Worm (Caenorhabditis elegans) whole organism, midembryonic: Measurements from ENCODE around the gene xbx-4.

Source experiments
- cog-1 ChIP-seq: sonication (generic microtip); optimal IDR thresholded peaks from 2 replicates; lab custom pipeline; 2016; ENCODE audit warnings: missing genetic modification characterization, missing compliant biosample characterization
- flt-1 ChIP-seq: fragments of 200-800 bp; sonication (Bioruptor generic); IDR thresholded peaks from 2 replicates; pipeline ENCODE4 v1.3.6; 2022; ENCODE audit warnings: missing genetic modification characterization, missing compliant biosample characterization
- med-1 ChIP-seq: sonication (generic microtip); optimal IDR thresholded peaks from 2 replicates; lab custom pipeline; 2017; ENCODE audit warnings: missing genetic modification characterization, mild to moderate bottlenecking, missing compliant biosample characterization, antibody characterized with exemption, missing genetic modification reagents; ENCODE audit not compliant: insufficient read depth
- ref-1 ChIP-seq: fragments of 200-800 bp; sonication (Bioruptor generic); conservative IDR thresholded peaks from 2 replicates; pipeline ENCODE4 v1.3.6; 2022; ENCODE audit warnings: missing genetic modification reagents, missing genetic modification characterization, missing compliant biosample characterization
- tab-1 ChIP-seq: fragments of 200-800 bp; sonication (Bioruptor generic); IDR thresholded peaks from 2 replicates; pipeline ENCODE4 v1.3.6; 2022; ENCODE audit warnings: missing genetic modification characterization, missing compliant biosample characterization
- ztf-29 ChIP-seq: fragments of 200-800 bp; sonication (Bioruptor generic); IDR thresholded peaks from 2 replicates; pipeline ENCODE4 v1.3.6; 2022; ENCODE audit warnings: missing genetic modification reagents, missing genetic modification characterization, missing compliant biosample characterization

DNA sequence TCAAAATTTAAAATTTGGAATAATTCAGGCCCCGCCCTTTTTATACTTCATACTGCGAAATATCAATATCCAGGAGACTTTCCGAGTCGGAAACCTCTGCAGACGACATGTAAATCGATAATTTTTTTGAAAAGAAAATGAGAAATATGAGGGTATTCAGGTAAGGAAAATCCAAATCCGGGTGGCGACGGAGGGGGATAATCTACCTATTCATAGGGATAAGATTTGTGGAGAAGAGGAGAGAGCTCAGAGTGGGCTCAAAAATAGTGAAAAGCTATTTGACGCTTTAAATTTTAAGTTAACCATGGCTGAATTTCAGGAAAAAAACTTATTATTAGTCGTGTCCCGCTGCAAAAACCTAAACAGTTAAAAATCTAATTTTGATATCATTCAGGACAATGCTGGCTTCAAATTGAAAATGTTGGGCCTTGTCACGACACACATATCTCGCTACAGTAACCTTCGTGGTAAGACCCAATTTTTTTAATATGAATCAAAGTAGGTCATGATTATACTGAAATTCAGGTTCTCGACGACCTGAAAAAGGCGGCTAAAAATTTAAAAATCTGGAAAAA is 3.0 kb upstream of the xbx-4 start, which contains the start of gene che-6:
- no peak for TF ChIP-seq ztf-29
- no peak for TF ChIP-seq ref-1 (GFP tag; lab: Robert Waterston, UW)
- TF ChIP-seq tab-1 (GFP tag; lab: Robert Waterston, UW) = no peak
- no peak for TF ChIP-seq med-1 (GFP tag; lab: Kevin White, UChicago)
- TF ChIP-seq flt-1 (GFP tag; lab: Robert Waterston, UW) = no peak
- no peak for TF ChIP-seq cog-1 (tag; lab: Kevin White, UChicago)
